Fruit fly (Drosophila melanogaster): Measurements from ENCODE around the gene fkh.

- TF ChIP-seq Blimp-1 (GFP tag; optimal IDR thresholded peaks at IDR 0.05) (no peak), Ets21C (GFP tag; optimal IDR thresholded peaks at IDR 0.05) (no peak)
These were observed 4.4 kb downstream of the fkh start for dm6 chr3R:28580540-28581095.
